Fruit fly (Drosophila melanogaster): ENCODE data around the gene Ugt36A1.

Gene Ugt36A1

DNA sequence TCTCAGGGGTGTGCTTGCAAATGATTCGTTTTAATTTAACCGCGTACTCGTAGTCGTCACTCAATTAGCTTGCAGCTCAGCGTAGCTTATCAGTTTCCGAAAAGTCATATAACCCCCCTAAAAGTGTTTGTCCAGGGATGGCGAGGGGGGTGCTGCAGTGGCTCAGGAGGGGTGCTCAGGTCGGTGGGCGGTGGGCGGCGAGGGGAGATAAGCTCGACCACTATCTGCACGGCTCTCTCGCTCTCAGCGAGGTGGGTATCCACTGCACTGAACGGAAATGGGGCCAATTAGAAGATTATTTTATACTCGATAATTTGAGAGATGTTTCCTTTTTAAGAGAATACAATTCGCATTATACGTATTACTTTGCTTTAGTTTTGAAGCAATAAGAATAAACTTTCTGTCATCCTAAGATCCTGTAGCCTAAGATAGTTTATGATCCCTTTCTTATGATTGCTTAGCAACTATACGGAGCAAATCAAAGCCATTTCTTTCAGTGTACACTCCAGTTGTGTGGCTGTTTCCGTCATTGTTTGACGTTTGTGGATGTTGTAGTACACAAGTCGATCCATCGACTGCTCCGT, 45.6 kb upstream of the Ugt36A1 start (continued):
- TF ChIP-seq zen2 (GFP tag; IDR thresholded peaks at IDR 0.05; ENCODE audit: partially characterized antibody) (no peak), Oaz (GFP tag; IDR thresholded peaks at IDR 0.05) (peak; percentile 53; the same call in 1 of the 2 replicates), CG1233 (GFP tag; optimal IDR thresholded peaks at IDR 0.05) (peak; percentile 24), CG13424 (tag; optimal IDR thresholded peaks at IDR 0.05) (peak; percentile 84), oc (tag; optimal IDR thresholded peaks at IDR 0.05) (peak; percentile 44), CG7928 (GFP tag; optimal IDR thresholded peaks at IDR 0.05) (no peak), grn (GFP tag; optimal IDR thresholded peaks at IDR 0.05) (no peak), Mes4 (GFP tag; optimal IDR thresholded peaks at IDR 0.05) (peak; percentile 36), CG3281 (GFP tag; optimal IDR thresholded peaks at IDR 0.05) (peak; percentile 26), CG9215 (GFP tag; IDR thresholded peaks at IDR 0.05) (peak; percentile 21; the same call in 1 of the 2 replicates), BtbVII (GFP tag; optimal IDR thresholded peaks at IDR 0.05) (peak; percentile 13), CG16815 (GFP tag; optimal IDR thresholded peaks at IDR 0.05) (peak; percentile 37), bab2 (GFP tag; optimal IDR thresholded peaks at IDR 0.05) (peak; percentile 28)

- TF ChIP-seq CG8089 (GFP tag; optimal IDR thresholded peaks at IDR 0.05) = peak; percentile 79
- TF ChIP-seq CG12769 (tag; optimal IDR thresholded peaks at IDR 0.05) = peak; percentile 80
- peak; percentile 83 for TF ChIP-seq tin (GFP tag; optimal IDR thresholded peaks at IDR 0.05)
- TF ChIP-seq yki (optimal IDR thresholded peaks at IDR 0.05) = no peak
- peak; percentile 66 for TF ChIP-seq CG16815 (GFP tag; optimal IDR thresholded peaks at IDR 0.05)
- peak; percentile 72 for TF ChIP-seq NC2β (GFP tag; optimal IDR thresholded peaks at IDR 0.05)
- no peak for TF ChIP-seq prd (optimal IDR thresholded peaks at IDR 0.05)
- TF ChIP-seq prd (GFP tag; IDR thresholded peaks at IDR 0.05) = peak; percentile 93
- peak; percentile 83 for TF ChIP-seq CG18262 (tag; optimal IDR thresholded peaks at IDR 0.05)
- TF ChIP-seq ro (GFP tag; IDR thresholded peaks at IDR 0.05) = peak; percentile 31; the same call in 1 of the 2 replicates
- no peak for TF ChIP-seq zen2 (GFP tag; IDR thresholded peaks at IDR 0.05; ENCODE audit: partially characterized antibody)
- 0 out of 3 replicates have a peak, but pooled peaks have one; percentile 19 for TF ChIP-seq CG3726 (GFP tag; IDR thresholded peaks at IDR 0.05)
- TF ChIP-seq CrebB (tag; optimal IDR thresholded peaks at IDR 0.05) = peak; percentile 54
- peak; percentile 82 for TF ChIP-seq Sox102F (GFP tag; optimal IDR thresholded peaks at IDR 0.05)
- no peak for TF ChIP-seq bowl (GFP tag; IDR thresholded peaks at IDR 0.05)
- no peak for TF ChIP-seq CG6683 (GFP tag; optimal IDR thresholded peaks at IDR 0.05)
- TF ChIP-seq CG1792 (GFP tag; optimal IDR thresholded peaks at IDR 0.05) = peak; percentile 70
- no peak; the same call in 1 of the 2 replicates for TF ChIP-seq CG17612 (GFP tag; IDR thresholded peaks at IDR 0.05)
- peak; percentile 83 for TF ChIP-seq Blimp-1 (GFP tag; optimal IDR thresholded peaks at IDR 0.05)
- 0 out of 3 replicates have a peak, but pooled peaks have one; percentile 38 for TF ChIP-seq CG6175 (GFP tag; IDR thresholded peaks at IDR 0.05)
- peak; percentile 81 for TF ChIP-seq CG32772 (GFP tag; IDR thresholded peaks at IDR 0.05)
- no peak for TF ChIP-seq lov (optimal IDR thresholded peaks at IDR 0.05)
- TF ChIP-seq lov (GFP tag; IDR thresholded peaks at IDR 0.05) = peak; percentile 84
- peak; percentile 39 for TF ChIP-seq en (GFP tag; optimal IDR thresholded peaks at IDR 0.05)
- TF ChIP-seq CG32767 (GFP tag; IDR thresholded peaks at IDR 0.05) = peak; percentile 65
- TF ChIP-seq Camta (GFP tag; optimal IDR thresholded peaks at IDR 0.05) = peak; percentile 61
- peak; percentile 70 for TF ChIP-seq NC2α (GFP tag; optimal IDR thresholded peaks at IDR 0.05)
- TF ChIP-seq slp2 (GFP tag; optimal IDR thresholded peaks at IDR 0.05) = peak; percentile 73
- no peak for TF ChIP-seq Hmr (GFP tag; optimal IDR thresholded peaks at IDR 0.05)
- peak in 1 of 2 experiments; percentile 16 for TF ChIP-seq Hr78 (GFP tag; optimal IDR thresholded peaks at IDR 0.05)
- TF ChIP-seq Dfd (GFP tag; optimal IDR thresholded peaks at IDR 0.05) = no peak
- TF ChIP-seq Scr (GFP tag; IDR thresholded peaks at IDR 0.05; ENCODE audit: partially characterized antibody) = no peak
- peak; percentile 82 for TF ChIP-seq ems (GFP tag; optimal IDR thresholded peaks at IDR 0.05)
- peak; percentile 80 for TF ChIP-seq twi (tag; optimal IDR thresholded peaks at IDR 0.05)
- TF ChIP-seq corto (GFP tag; optimal IDR thresholded peaks at IDR 0.05) = no peak
- no peak for TF ChIP-seq Bteb2 (GFP tag; optimal IDR thresholded peaks at IDR 0.05)
- TF ChIP-seq CG4617 (GFP tag; optimal IDR thresholded peaks at IDR 0.05; ENCODE audit: borderline replicate concordance) = no peak
- peak; percentile 55; the same call in 1 of the 2 replicates for TF ChIP-seq slbo (GFP tag; IDR thresholded peaks at IDR 0.05)
- TF ChIP-seq Bdp1 (GFP tag; optimal IDR thresholded peaks at IDR 0.05) = peak; percentile 57
Observed at dm6 chr2L:3573907-3574306, 45.0 kb upstream of the Ugt36A1 start.
